Worm (Caenorhabditis elegans) whole organism, L3 larva: Measurements from ENCODE around the gene mrp-8.

Source experiments
- ZK546.5 ChIP-seq: sonication (generic microtip); optimal IDR thresholded peaks from 2 replicates; lab custom pipeline; 2017; ENCODE audit warnings: missing biosample characterization, missing genetic modification characterization
- ceh-82 ChIP-seq: fragments of 150-350 bp; optimal IDR thresholded peaks from 2 replicates; lab custom pipeline; 2014; ENCODE audit warnings: missing biosample characterization, missing genetic modification characterization
- hmg-11 ChIP-seq: sonication (generic microtip); optimal IDR thresholded peaks from 2 replicates; lab custom pipeline; 2016; ENCODE audit warnings: missing genetic modification characterization, missing compliant biosample characterization
- nhr-237 ChIP-seq: fragments of 150-350 bp; optimal IDR thresholded peaks from 2 replicates; lab custom pipeline; 2014; ENCODE audit warnings: missing biosample characterization, missing genetic modification characterization
- nhr-25 ChIP-seq: sonication (generic microtip); optimal IDR thresholded peaks from 2 replicates; lab custom pipeline; 2017; ENCODE audit warnings: missing biosample characterization, missing genetic modification characterization
- nhr-77 ChIP-seq: fragments of 150-350 bp; optimal IDR thresholded peaks from 2 replicates; lab custom pipeline; 2014; ENCODE audit warnings: missing biosample characterization, missing genetic modification characterization
- pha-4 ChIP-seq: fragments of 150-350 bp; optimal IDR thresholded peaks from 2 replicates; lab custom pipeline; 2014; ENCODE audit warnings: missing biosample characterization, missing genetic modification reagents, missing genetic modification characterization
- pqm-1 ChIP-seq: fragments of 150-350 bp; optimal IDR thresholded peaks from 2 replicates; lab custom pipeline; 2017; ENCODE audit warnings: missing biosample characterization, missing genetic modification characterization, inconsistent platforms
- snpc-4 ChIP-seq: fragments of 150-350 bp; optimal IDR thresholded peaks from 2 replicates; lab custom pipeline; 2014; ENCODE audit warnings: missing biosample characterization, missing genetic modification characterization

ce11 chrIII:12312886-12313285, 9.9 kb upstream of the mrp-8 start, which contains the start of gene Y75B8A.39:
- TF ChIP-seq nhr-25 (tag; lab: Kevin White, UChicago) (no peak), snpc-4 (tag; lab: Kevin White, UChicago) (no peak), ceh-82 (no peak), nhr-77 (tag; lab: Kevin White, UChicago) (no peak), ZK546.5 (tag; lab: Kevin White, UChicago) (no peak), nhr-237 (tag; lab: Kevin White, UChicago) (no peak), pqm-1 (no peak), hmg-11 (no peak), pha-4 (no peak)
